Fruit fly (Drosophila melanogaster): Measurements from ENCODE around the gene RpL36.

DNA sequence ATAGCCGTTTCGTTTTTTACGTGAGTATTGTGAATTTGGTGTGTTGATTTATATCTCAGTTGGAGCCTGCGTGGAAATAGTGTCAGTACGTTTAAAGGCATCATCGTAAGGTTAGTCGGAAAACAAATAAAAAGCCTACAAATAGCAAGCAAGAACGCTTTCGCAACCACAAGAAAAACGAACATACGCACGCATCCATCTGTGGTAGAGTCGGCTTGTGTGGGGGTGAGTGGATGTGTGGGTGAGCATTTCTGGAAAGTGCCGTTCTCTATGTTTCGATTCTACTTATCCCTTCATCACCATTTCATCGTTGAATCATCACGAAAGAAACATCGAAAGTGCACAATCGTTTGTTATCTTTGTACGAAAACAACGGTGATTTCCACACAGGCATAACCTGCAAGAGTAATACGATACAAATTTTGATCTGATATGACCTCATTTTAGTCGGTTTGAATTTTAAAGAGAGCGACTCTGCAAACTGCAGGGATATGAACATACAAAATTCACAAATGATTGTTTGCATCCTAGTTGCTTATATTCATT, 27.2 kb upstream of the RpL36 start:
- TF ChIP-seq h (optimal IDR thresholded peaks at IDR 0.05) (no peak), Myc (optimal IDR thresholded peaks at IDR 0.05) (no peak)

Measured in Kc167 (cell line).